Worm (Caenorhabditis elegans) whole organism, L3 larva: Measurements from ENCODE around the gene ribo-1.

Experiments used
- R02D3.7 ChIP-seq: fragments of 150-350 bp; optimal IDR thresholded peaks from 2 replicates; lab custom pipeline; 2014; ENCODE audit warnings: missing biosample characterization, missing genetic modification characterization
- ama-1 ChIP-seq: fragments of 150-350 bp; optimal IDR thresholded peaks from 2 replicates; lab custom pipeline; 2018
- ceh-16 ChIP-seq: sonication (generic microtip); optimal IDR thresholded peaks from 2 replicates; lab custom pipeline; 2017; ENCODE audit warnings: missing biosample characterization, missing genetic modification characterization
- ceh-28 ChIP-seq: fragments of 150-350 bp; optimal IDR thresholded peaks from 2 replicates; lab custom pipeline; 2014; ENCODE audit warnings: missing biosample characterization, missing genetic modification reagents, missing genetic modification characterization
- ceh-82 ChIP-seq: fragments of 150-350 bp; optimal IDR thresholded peaks from 2 replicates; lab custom pipeline; 2014; ENCODE audit warnings: missing biosample characterization, missing genetic modification characterization
- ceh-9 ChIP-seq: sonication (generic microtip); optimal IDR thresholded peaks from 2 replicates; lab custom pipeline; 2018; ENCODE audit warnings: missing biosample characterization, missing genetic modification characterization
- daf-12 ChIP-seq: fragments of 150-350 bp; optimal IDR thresholded peaks from 2 replicates; lab custom pipeline; 2014; ENCODE audit warnings: missing biosample characterization, missing genetic modification reagents, missing genetic modification characterization
- egl-27 ChIP-seq: sonication (generic microtip); optimal IDR thresholded peaks from 4 replicates; lab custom pipeline; 2017; ENCODE audit warnings: missing biosample characterization, missing genetic modification reagents, missing genetic modification characterization
- egl-5 ChIP-seq: fragments of 150-350 bp; optimal IDR thresholded peaks from 2 replicates; lab custom pipeline; 2017; ENCODE audit warnings: missing biosample characterization, missing genetic modification reagents, missing genetic modification characterization, inconsistent platforms
- elt-1 ChIP-seq: fragments of 150-350 bp; optimal IDR thresholded peaks from 2 replicates; lab custom pipeline; 2014; ENCODE audit warnings: missing biosample characterization, missing genetic modification characterization
- elt-2 ChIP-seq: sonication (generic microtip); optimal IDR thresholded peaks from 2 replicates; lab custom pipeline; 2016; ENCODE audit warnings: missing genetic modification reagents, mild to moderate bottlenecking, missing genetic modification characterization, missing compliant biosample characterization
- fkh-10 ChIP-seq: sonication (generic microtip); optimal IDR thresholded peaks from 2 replicates; lab custom pipeline; 2017; ENCODE audit warnings: missing biosample characterization, missing genetic modification reagents, missing genetic modification characterization
- fkh-2 ChIP-seq: fragments of 150-350 bp; optimal IDR thresholded peaks from 2 replicates; lab custom pipeline; 2014; ENCODE audit warnings: missing biosample characterization, missing genetic modification reagents, missing genetic modification characterization
- fos-1 ChIP-seq: fragments of 150-350 bp; optimal IDR thresholded peaks from 2 replicates; lab custom pipeline; 2014; ENCODE audit warnings: missing biosample characterization, missing genetic modification characterization
- hmg-11 ChIP-seq: sonication (generic microtip); optimal IDR thresholded peaks from 2 replicates; lab custom pipeline; 2016; ENCODE audit warnings: missing genetic modification characterization, missing compliant biosample characterization
- jun-1 ChIP-seq: fragments of 150-350 bp; optimal IDR thresholded peaks from 2 replicates; lab custom pipeline; 2014; ENCODE audit warnings: missing biosample characterization, missing genetic modification reagents, missing genetic modification characterization
- lin-15B ChIP-seq: fragments of 150-350 bp; optimal IDR thresholded peaks from 2 replicates; lab custom pipeline; 2014; ENCODE audit warnings: missing biosample characterization, missing genetic modification characterization
- lin-39 ChIP-seq: fragments of 150-350 bp; optimal IDR thresholded peaks from 2 replicates; lab custom pipeline; 2018; ENCODE audit warnings: missing biosample characterization, missing genetic modification reagents, missing genetic modification characterization
- lsy-12 ChIP-seq: sonication (generic microtip); optimal IDR thresholded peaks from 2 replicates; lab custom pipeline; 2016; ENCODE audit warnings: mild to moderate bottlenecking, missing genetic modification characterization, missing compliant biosample characterization
- mdl-1 ChIP-seq: fragments of 150-350 bp; optimal IDR thresholded peaks from 2 replicates; lab custom pipeline; 2014; ENCODE audit warnings: missing biosample characterization, missing genetic modification characterization
- mml-1 ChIP-seq: fragments of 150-350 bp; sonication (generic microtip); optimal IDR thresholded peaks from 3 replicates; lab custom pipeline; 2014; ENCODE audit warnings: missing biosample characterization, missing genetic modification characterization
- nfya-1 ChIP-seq: sonication (generic microtip); optimal IDR thresholded peaks from 2 replicates; lab custom pipeline; 2017; ENCODE audit warnings: missing genetic modification characterization, mild to moderate bottlenecking, missing compliant biosample characterization, antibody characterized with exemption, moderate library complexity; ENCODE audit not compliant: insufficient read depth
- nhr-12 ChIP-seq: fragments of 150-350 bp; optimal IDR thresholded peaks from 2 replicates; lab custom pipeline; 2014; ENCODE audit warnings: missing biosample characterization, missing genetic modification characterization
- nhr-23 ChIP-seq: fragments of 150-350 bp; optimal IDR thresholded peaks from 2 replicates; lab custom pipeline; 2014; ENCODE audit warnings: missing biosample characterization, missing genetic modification reagents, missing genetic modification characterization
- nhr-237 ChIP-seq: fragments of 150-350 bp; optimal IDR thresholded peaks from 2 replicates; lab custom pipeline; 2014; ENCODE audit warnings: missing biosample characterization, missing genetic modification characterization
- nhr-25 ChIP-seq: sonication (generic microtip); optimal IDR thresholded peaks from 2 replicates; lab custom pipeline; 2017; ENCODE audit warnings: missing biosample characterization, missing genetic modification characterization
- nhr-28 ChIP-seq: fragments of 150-350 bp; optimal IDR thresholded peaks from 2 replicates; lab custom pipeline; 2014; ENCODE audit warnings: missing biosample characterization, missing genetic modification characterization
- nhr-67 ChIP-seq: fragments of 150-350 bp; optimal IDR thresholded peaks from 2 replicates; lab custom pipeline; 2014; ENCODE audit warnings: missing biosample characterization, missing genetic modification characterization
- nhr-76 ChIP-seq: fragments of 150-350 bp; sonication (generic microtip); optimal IDR thresholded peaks from 5 replicates; lab custom pipeline; 2014; ENCODE audit warnings: missing biosample characterization, missing genetic modification characterization
- nhr-77 ChIP-seq: fragments of 150-350 bp; optimal IDR thresholded peaks from 2 replicates; lab custom pipeline; 2014; ENCODE audit warnings: missing biosample characterization, missing genetic modification characterization
- pha-4 ChIP-seq: fragments of 150-350 bp; optimal IDR thresholded peaks from 2 replicates; lab custom pipeline; 2014; ENCODE audit warnings: missing biosample characterization, missing genetic modification reagents, missing genetic modification characterization
- pqm-1 ChIP-seq: fragments of 150-350 bp; optimal IDR thresholded peaks from 2 replicates; lab custom pipeline; 2017; ENCODE audit warnings: missing biosample characterization, missing genetic modification characterization, inconsistent platforms
- sea-2 ChIP-seq: fragments of 150-350 bp; sonication (generic microtip); optimal IDR thresholded peaks from 4 replicates; lab custom pipeline; 2014; ENCODE audit warnings: missing biosample characterization, missing genetic modification reagents, missing genetic modification characterization
- skn-1 ChIP-seq: fragments of 150-350 bp; optimal IDR thresholded peaks from 2 replicates; lab custom pipeline; 2014; ENCODE audit warnings: missing biosample characterization, missing genetic modification characterization
- snpc-4 ChIP-seq: fragments of 150-350 bp; optimal IDR thresholded peaks from 2 replicates; lab custom pipeline; 2014; ENCODE audit warnings: missing biosample characterization, missing genetic modification characterization
- tbx-2 ChIP-seq: sonication (generic microtip); optimal IDR thresholded peaks from 2 replicates; lab custom pipeline; 2016; ENCODE audit warnings: mild to moderate bottlenecking, missing genetic modification characterization, missing compliant biosample characterization
- unc-62 ChIP-seq: fragments of 150-350 bp; sonication (generic microtip); optimal IDR thresholded peaks from 4 replicates; lab custom pipeline; 2014; ENCODE audit warnings: missing biosample characterization, missing genetic modification reagents, missing genetic modification characterization
- zag-1 ChIP-seq: fragments of 150-350 bp; optimal IDR thresholded peaks from 2 replicates; lab custom pipeline; 2014; ENCODE audit warnings: missing biosample characterization, missing genetic modification characterization
- ztf-11 ChIP-seq: fragments of 150-350 bp; optimal IDR thresholded peaks from 2 replicates; lab custom pipeline; 2014; ENCODE audit warnings: missing biosample characterization, missing genetic modification characterization
- ztf-4 ChIP-seq: fragments of 150-350 bp; optimal IDR thresholded peaks from 2 replicates; lab custom pipeline; 2014; ENCODE audit warnings: missing biosample characterization, missing genetic modification characterization

The ribo-1 gene

DNA sequence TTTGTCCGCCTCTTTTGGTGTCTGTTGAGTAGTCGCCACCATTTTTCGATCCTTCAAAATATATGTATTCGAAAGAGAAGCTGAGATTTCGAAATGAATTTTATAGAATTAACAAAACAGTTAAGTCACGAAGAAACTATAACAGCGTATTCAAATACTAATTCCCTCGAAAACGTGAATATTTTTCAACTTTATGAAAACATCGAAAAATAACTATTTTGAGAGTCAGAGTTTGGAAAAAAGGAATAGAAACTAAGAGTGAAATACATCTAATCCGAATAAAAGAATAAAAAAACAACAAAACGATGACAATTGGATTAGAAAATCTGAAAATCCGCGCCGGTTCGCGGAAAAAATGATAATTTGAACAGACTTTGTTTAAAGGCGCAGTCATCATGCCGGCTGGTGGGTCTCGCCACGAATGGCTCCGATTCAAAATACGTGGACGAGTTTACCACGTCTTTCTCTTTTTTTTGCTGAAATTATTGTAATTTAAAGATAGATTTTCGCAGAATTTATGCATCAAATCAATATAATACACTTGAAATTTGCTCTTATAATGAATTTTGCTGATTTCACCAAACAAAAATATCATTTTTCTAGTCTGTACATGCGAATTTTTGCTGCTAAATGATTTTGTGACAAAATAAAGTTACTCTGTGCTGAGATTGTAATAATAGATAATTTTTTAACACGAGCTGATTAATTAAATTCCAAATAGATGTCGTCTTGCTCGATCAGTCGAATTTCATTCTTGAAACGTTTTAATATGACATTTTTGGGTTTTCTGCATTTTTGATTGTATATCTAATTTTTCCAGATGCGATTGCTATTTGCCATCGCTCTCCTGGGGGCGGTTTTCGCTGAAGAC is at the start of gene ribo-1, which contains the start of gene rpn-1:
Gene ribo-1 (plus strand): TSS at position 821 of the 871 bp plus-strand sequence.
Gene rpn-1 (minus strand): TSS at position 51 of the 871 bp plus-strand sequence.
- TF ChIP-seq ztf-11 (tag; lab: Kevin White, UChicago) (no peak), ceh-82 (no peak), egl-27 (tag; lab: Kevin White, UChicago) (no peak), fos-1 (tag; lab: Kevin White, UChicago) (no peak), unc-62 (GFP tag; lab: Kevin White, UChicago) (no peak), snpc-4 (tag; lab: Kevin White, UChicago) (peak; percentile 17), ceh-9 (no peak), nhr-12 (tag; lab: Kevin White, UChicago) (no peak), elt-2 (tag; lab: Kevin White, UChicago) (peak; percentile 15), sea-2 (GFP tag; lab: Kevin White, UChicago) (no peak), ztf-4 (tag; lab: Kevin White, UChicago) (no peak), nhr-237 (tag; lab: Kevin White, UChicago) (no peak), nfya-1 (tag; lab: Kevin White, UChicago) (peak; percentile 68), elt-1 (tag; lab: Kevin White, UChicago) (no peak), nhr-67 (no peak), nhr-77 (no peak), hmg-11 (tag; lab: Kevin White, UChicago) (peak; percentile 53), R02D3.7 (tag; lab: Kevin White, UChicago) (no peak), jun-1 (tag; lab: Kevin White, UChicago) (no peak), ama-1 (lab: Kevin White, UChicago) (peak; percentile 2), mml-1 (tag; lab: Kevin White, UChicago) (no peak), ceh-28 (tag; lab: Kevin White, UChicago) (no peak), egl-5 (tag; lab: Kevin White, UChicago) (peak; percentile 39), zag-1 (no peak), daf-12 (tag; lab: Kevin White, UChicago) (no peak), pha-4 (tag; lab: Kevin White, UChicago) (peak; percentile 55), tbx-2 (no peak), lin-39 (tag; lab: Kevin White, UChicago) (peak; percentile 65), ceh-16 (no peak), nhr-76 (tag; lab: Kevin White, UChicago) (no peak), skn-1 (tag; lab: Kevin White, UChicago) (peak; percentile 99), nhr-23 (tag; lab: Kevin White, UChicago) (no peak), nhr-28 (no peak), fkh-10 (GFP tag; lab: Kevin White, UChicago) (no peak), mdl-1 (tag; lab: Kevin White, UChicago) (no peak), nhr-25 (tag; lab: Kevin White, UChicago) (no peak), lin-15B (tag; lab: Kevin White, UChicago) (peak; percentile 55), lsy-12 (no peak)

DNA sequence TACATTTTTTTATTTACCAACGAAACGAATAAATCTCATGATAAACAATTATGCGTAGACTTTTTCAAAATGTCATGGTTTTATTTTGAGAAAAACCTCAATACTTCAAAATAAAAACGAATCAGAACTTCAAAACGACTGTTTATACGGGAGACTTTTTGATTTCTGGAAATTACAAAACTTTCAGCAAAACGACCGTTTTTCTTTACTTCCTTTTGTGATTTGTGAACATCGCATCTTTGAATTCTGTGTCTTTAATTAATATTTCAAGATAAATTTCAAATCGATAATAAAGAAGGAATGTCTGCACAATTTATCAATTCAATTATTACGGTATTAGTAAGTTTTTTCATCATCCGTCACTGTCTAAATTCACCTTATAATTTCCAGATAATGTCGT is 42.7 kb upstream of the ribo-1 start, which contains the start of gene srx-20:
Gene srx-20 (plus strand): TSS at position 301 of the 400 bp plus-strand sequence.
- TF ChIP-seq ceh-28 (tag; lab: Kevin White, UChicago): no peak
- no peak for TF ChIP-seq fkh-2 (tag; lab: Kevin White, UChicago)
- TF ChIP-seq, all 47 proteins: peak for 0

DNA sequence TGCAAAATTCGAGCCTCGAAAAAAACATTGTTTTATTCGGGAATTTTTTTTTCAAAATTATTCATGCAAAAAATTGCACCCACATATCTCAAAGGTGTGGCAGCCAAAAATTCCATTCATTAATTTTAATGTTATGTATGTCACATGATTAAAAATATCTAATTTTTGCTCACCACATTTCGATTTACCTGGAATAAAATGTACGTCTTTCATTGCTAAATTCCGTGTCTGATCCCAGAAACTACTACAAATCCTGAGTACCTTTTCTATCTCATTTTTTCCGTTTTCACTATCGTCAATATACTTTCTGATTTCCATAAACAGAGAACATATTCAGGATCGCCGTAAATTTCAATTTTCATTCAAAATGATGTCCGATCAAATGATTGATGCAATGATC is 37.5 kb upstream of the ribo-1 start, which contains the start of gene srx-19:
Gene srx-19 (plus strand): TSS at position 301 of the 400 bp plus-strand sequence.
- TF ChIP-seq nhr-28 (no peak), pha-4 (tag; lab: Kevin White, UChicago) (no peak), fkh-10 (GFP tag; lab: Kevin White, UChicago) (no peak), ama-1 (lab: Kevin White, UChicago) (no peak), ceh-9 (no peak), pqm-1 (tag; lab: Kevin White, UChicago) (no peak), snpc-4 (tag; lab: Kevin White, UChicago) (no peak), nhr-23 (tag; lab: Kevin White, UChicago) (no peak), egl-5 (tag; lab: Kevin White, UChicago) (no peak), ceh-82 (no peak), mdl-1 (tag; lab: Kevin White, UChicago) (no peak), nfya-1 (tag; lab: Kevin White, UChicago) (no peak), mml-1 (tag; lab: Kevin White, UChicago) (no peak)
